Comparison of ENCODE assay signal across 1 fruit fly cellular context in the genomic region with DNA sequence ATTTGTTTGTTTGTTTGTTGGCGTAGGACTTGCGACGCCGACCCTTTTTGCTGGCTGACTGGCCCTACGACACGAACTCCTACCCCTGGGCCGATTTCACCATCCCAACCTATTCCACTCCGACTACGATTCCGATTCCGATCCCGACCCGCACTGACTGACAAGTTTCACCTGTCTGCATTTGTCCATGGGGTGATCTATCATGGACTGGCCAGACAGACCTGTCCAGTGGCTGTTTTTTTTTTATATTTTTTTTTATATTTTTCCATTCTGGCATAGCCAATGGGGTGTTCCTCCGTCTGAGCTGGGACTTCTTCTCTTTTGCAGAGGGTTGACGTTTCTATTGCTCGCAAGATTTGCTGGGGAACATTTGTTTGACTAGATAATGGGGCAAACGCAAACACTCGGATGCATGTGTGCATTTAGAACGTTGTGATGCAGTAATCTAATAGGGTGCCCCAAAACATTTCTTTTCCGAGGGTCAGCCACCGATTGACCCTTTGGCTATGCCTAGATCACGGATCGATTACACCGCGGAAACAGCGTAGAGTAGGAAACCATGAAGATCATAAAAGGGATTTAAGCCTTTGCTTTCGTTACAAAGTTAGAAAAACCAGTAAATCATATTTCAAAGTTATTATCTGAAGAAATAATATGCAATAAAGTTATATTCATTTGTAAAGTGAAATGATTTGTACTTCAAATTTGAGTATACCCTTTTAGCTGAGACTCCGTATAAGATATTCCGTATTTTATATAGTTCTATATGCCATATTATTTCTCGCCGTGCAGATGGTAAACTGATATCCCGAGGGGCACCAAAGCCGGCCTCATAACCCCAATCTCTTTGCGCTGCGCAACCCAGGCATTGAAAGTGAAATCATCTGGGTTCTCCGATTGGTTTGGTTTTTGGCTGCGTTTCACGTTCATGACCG.
TF ChIP-seq lines count a peak whose summit lies in the region.

No protein-coding gene starts in this region.

TF ChIP-seq in whole organism, embryonic, 481 proteins besides CTCF, POLR2A, EP300 and RAD21 (continued from another document and continues in another):
- TF ChIP-seq CG17385 (GFP tag; optimal IDR thresholded peaks at IDR 0.05; lab: Kevin White, UChicago): peak; percentile 45
- TF ChIP-seq CG7987 (GFP tag; optimal IDR thresholded peaks at IDR 0.05; lab: Kevin White, UChicago): no peak
- TF ChIP-seq Usf (GFP tag; optimal IDR thresholded peaks at IDR 0.05; lab: Kevin White, UChicago): peak; percentile 46
- TF ChIP-seq ato (GFP tag; IDR thresholded peaks at IDR 0.05; lab: Robert Waterston, UW; ENCODE audit: partially characterized antibody): no peak
- TF ChIP-seq oc (tag; optimal IDR thresholded peaks at IDR 0.05; lab: Kevin White, UChicago): peak; percentile 79
- TF ChIP-seq CG17361 (GFP tag; IDR thresholded peaks at IDR 0.05; lab: Robert Waterston, UW): peak; percentile 78
- TF ChIP-seq esg (GFP tag; conservative IDR thresholded peaks at IDR 0.05; lab: Robert Waterston, UW): no peak; the same call in 1 of the 2 replicates
- TF ChIP-seq CG34422 (GFP tag; IDR thresholded peaks at IDR 0.05; lab: Robert Waterston, UW): no peak
- peak; percentile 82 for TF ChIP-seq CG17829 (tag; optimal IDR thresholded peaks at IDR 0.05; lab: Kevin White, UChicago)
- TF ChIP-seq Hr39 (optimal IDR thresholded peaks at IDR 0.05; lab: Kevin White, UChicago): no peak
- no peak for TF ChIP-seq Lim3 (GFP tag; IDR thresholded peaks at IDR 0.05; lab: Robert Waterston, UW)
- no peak for TF ChIP-seq CG8478 (optimal IDR thresholded peaks at IDR 0.05; lab: Kevin White, UChicago)
- peak; percentile 17; the same call in 1 of the 3 replicates for TF ChIP-seq tgo (GFP tag; IDR thresholded peaks at IDR 0.05; lab: Robert Waterston, UW)
- TF ChIP-seq CG11247 (GFP tag; IDR thresholded peaks at IDR 0.05; lab: Robert Waterston, UW): no peak
- TF ChIP-seq ab (GFP tag; optimal IDR thresholded peaks at IDR 0.05; lab: Kevin White, UChicago): no peak
- TF ChIP-seq Xbp1 (GFP tag; optimal IDR thresholded peaks at IDR 0.05; lab: Kevin White, UChicago): peak; percentile 47
- TF ChIP-seq croc (GFP tag; conservative IDR thresholded peaks at IDR 0.05; lab: Robert Waterston, UW): peak; percentile 54; the same call in 1 of the 3 replicates
- no peak for TF ChIP-seq fu2 (GFP tag; optimal IDR thresholded peaks at IDR 0.05; lab: Kevin White, UChicago)
- TF ChIP-seq CG10462 (GFP tag; optimal IDR thresholded peaks at IDR 0.05; lab: Kevin White, UChicago): no peak
- TF ChIP-seq CG2199 (GFP tag; IDR thresholded peaks at IDR 0.05; lab: Robert Waterston, UW): 0 out of 3 replicates have a peak, but pooled peaks have one; percentile 8
- no peak for TF ChIP-seq toy (GFP tag; IDR thresholded peaks at IDR 0.05; lab: Robert Waterston, UW)
- no peak for TF ChIP-seq insv (GFP tag; optimal IDR thresholded peaks at IDR 0.05; lab: Kevin White, UChicago)
- peak; percentile 51 for TF ChIP-seq CG30403 (GFP tag; optimal IDR thresholded peaks at IDR 0.05; lab: Kevin White, UChicago)
- TF ChIP-seq CG18011 (GFP tag; optimal IDR thresholded peaks at IDR 0.05; lab: Kevin White, UChicago): no peak
- TF ChIP-seq emc (GFP tag; optimal IDR thresholded peaks at IDR 0.05; lab: Kevin White, UChicago): no peak
- TF ChIP-seq CG15011 (GFP tag; optimal IDR thresholded peaks at IDR 0.05; lab: Kevin White, UChicago): no peak
- no peak for TF ChIP-seq chm (GFP tag; IDR thresholded peaks at IDR 0.05; lab: Robert Waterston, UW)
- TF ChIP-seq CG4854 (GFP tag; optimal IDR thresholded peaks at IDR 0.05; lab: Kevin White, UChicago): no peak
- TF ChIP-seq jigr1 (GFP tag; IDR thresholded peaks at IDR 0.05; lab: Robert Waterston, UW): no peak
- peak; percentile 73 for TF ChIP-seq Spps (tag; optimal IDR thresholded peaks at IDR 0.05; lab: Kevin White, UChicago)
- no peak for TF ChIP-seq TFAM (GFP tag; optimal IDR thresholded peaks at IDR 0.05; lab: Kevin White, UChicago)
- no peak for TF ChIP-seq CG14050 (GFP tag; IDR thresholded peaks at IDR 0.05; lab: Robert Waterston, UW)
- peak; percentile 33 for TF ChIP-seq ewg (GFP tag; optimal IDR thresholded peaks at IDR 0.05; lab: Kevin White, UChicago)
- no peak for TF ChIP-seq gro (GFP tag; optimal IDR thresholded peaks at IDR 0.05; lab: Kevin White, UChicago)
- TF ChIP-seq CG2889 (GFP tag; IDR thresholded peaks at IDR 0.05; lab: Robert Waterston, UW): no peak
- no peak for TF ChIP-seq MTF-1 (GFP tag; optimal IDR thresholded peaks at IDR 0.05; lab: Kevin White, UChicago; ENCODE audit: borderline replicate concordance)
- peak; percentile 77 for TF ChIP-seq Ssrp (tag; optimal IDR thresholded peaks at IDR 0.05; lab: Kevin White, UChicago)
- no peak for TF ChIP-seq pho (GFP tag; optimal IDR thresholded peaks at IDR 0.05; lab: Kevin White, UChicago)
- peak; percentile 76 for TF ChIP-seq CG12391 (tag; optimal IDR thresholded peaks at IDR 0.05; lab: Kevin White, UChicago)
- no peak for TF ChIP-seq Antp (GFP tag; optimal IDR thresholded peaks at IDR 0.05; lab: Kevin White, UChicago)
- TF ChIP-seq Awh (GFP tag; IDR thresholded peaks at IDR 0.05; lab: Robert Waterston, UW): no peak
- TF ChIP-seq CG6654 (GFP tag; optimal IDR thresholded peaks at IDR 0.05; lab: Kevin White, UChicago): peak; percentile 17
- no peak for TF ChIP-seq CG7745 (tag; optimal IDR thresholded peaks at IDR 0.05; lab: Kevin White, UChicago)
- TF ChIP-seq CG4820 (GFP tag; optimal IDR thresholded peaks at IDR 0.05; lab: Kevin White, UChicago): peak; percentile 19
- no peak for TF ChIP-seq pnt (GFP tag; optimal IDR thresholded peaks at IDR 0.05; lab: Kevin White, UChicago)
- TF ChIP-seq CG10209 (GFP tag; optimal IDR thresholded peaks at IDR 0.05; lab: Kevin White, UChicago): peak; percentile 55
- peak; percentile 53 for TF ChIP-seq CG13775 (GFP tag; optimal IDR thresholded peaks at IDR 0.05; lab: Kevin White, UChicago)
- peak; percentile 14; the same call in 1 of the 2 replicates for TF ChIP-seq Ptx1 (GFP tag; IDR thresholded peaks at IDR 0.05; lab: Robert Waterston, UW)
- no peak for TF ChIP-seq Elba2 (GFP tag; optimal IDR thresholded peaks at IDR 0.05; lab: Kevin White, UChicago)
- peak; percentile 59 for TF ChIP-seq zen (tag; optimal IDR thresholded peaks at IDR 0.05; lab: Kevin White, UChicago)
- peak; percentile 83 for TF ChIP-seq CG15696 (tag; optimal IDR thresholded peaks at IDR 0.05; lab: Kevin White, UChicago)
- TF ChIP-seq ac (GFP tag; optimal IDR thresholded peaks at IDR 0.05; lab: Kevin White, UChicago): peak; percentile 55
- no peak for TF ChIP-seq pzg (GFP tag; optimal IDR thresholded peaks at IDR 0.05; lab: Kevin White, UChicago)
- no peak for TF ChIP-seq caup (GFP tag; optimal IDR thresholded peaks at IDR 0.05; lab: Kevin White, UChicago; ENCODE audit: severe bottlenecking)
- TF ChIP-seq CG2875 (GFP tag; optimal IDR thresholded peaks at IDR 0.05; lab: Kevin White, UChicago): peak; percentile 63
- TF ChIP-seq C15 (GFP tag; IDR thresholded peaks at IDR 0.05; lab: Robert Waterston, UW): no peak
- TF ChIP-seq CG13624 (GFP tag; optimal IDR thresholded peaks at IDR 0.05; lab: Kevin White, UChicago): no peak
- TF ChIP-seq Ets65A (GFP tag; lab: Kevin White, UChicago): peak; percentile 83
- TF ChIP-seq her (GFP tag; optimal IDR thresholded peaks at IDR 0.05; lab: Kevin White, UChicago): no peak
- TF ChIP-seq rib (GFP tag; IDR thresholded peaks at IDR 0.05; lab: Robert Waterston, UW): no peak
- TF ChIP-seq CG11456 (GFP tag; IDR thresholded peaks at IDR 0.05; lab: Robert Waterston, UW): no peak
- TF ChIP-seq Max (GFP tag; optimal IDR thresholded peaks at IDR 0.05; lab: Kevin White, UChicago): no peak
- TF ChIP-seq CG15073 (GFP tag; optimal IDR thresholded peaks at IDR 0.05; lab: Kevin White, UChicago): no peak
- no peak for TF ChIP-seq CG15479 (GFP tag; optimal IDR thresholded peaks at IDR 0.05; lab: Kevin White, UChicago)
- TF ChIP-seq CG9932 (GFP tag; IDR thresholded peaks at IDR 0.05; lab: Robert Waterston, UW): no peak
- peak; percentile 67 for TF ChIP-seq CG15601 (tag; optimal IDR thresholded peaks at IDR 0.05; lab: Kevin White, UChicago)
- no peak for TF ChIP-seq CG10366 (GFP tag; IDR thresholded peaks at IDR 0.05; lab: Robert Waterston, UW)
- no peak for TF ChIP-seq crc (GFP tag; optimal IDR thresholded peaks at IDR 0.05; lab: Kevin White, UChicago)
- TF ChIP-seq maf-S (GFP tag; optimal IDR thresholded peaks at IDR 0.05; lab: Kevin White, UChicago): no peak
- TF ChIP-seq cg (GFP tag; optimal IDR thresholded peaks at IDR 0.05; lab: Kevin White, UChicago): no peak
- TF ChIP-seq CG10959 (GFP tag; IDR thresholded peaks at IDR 0.05; lab: Robert Waterston, UW): no peak
- no peak for TF ChIP-seq CG14014 (GFP tag; IDR thresholded peaks at IDR 0.05; lab: Robert Waterston, UW)
- TF ChIP-seq H2.0 (GFP tag; IDR thresholded peaks at IDR 0.05; lab: Robert Waterston, UW): no peak
- no peak for TF ChIP-seq CG5180 (GFP tag; optimal IDR thresholded peaks at IDR 0.05; lab: Kevin White, UChicago)
- peak; percentile 80 for TF ChIP-seq CG33557 (GFP tag; optimal IDR thresholded peaks at IDR 0.05; lab: Kevin White, UChicago)
- peak; percentile 16 for TF ChIP-seq chn (GFP tag; optimal IDR thresholded peaks at IDR 0.05; lab: Kevin White, UChicago)
- no peak for TF ChIP-seq slp2 (GFP tag; optimal IDR thresholded peaks at IDR 0.05; lab: Kevin White, UChicago)
- no peak for TF ChIP-seq CG10543 (GFP tag; optimal IDR thresholded peaks at IDR 0.05; lab: Kevin White, UChicago)
- no peak for TF ChIP-seq chinmo (GFP tag; IDR thresholded peaks at IDR 0.05; lab: Robert Waterston, UW; ENCODE audit: partially characterized antibody)
- no peak for TF ChIP-seq ase (GFP tag; IDR thresholded peaks at IDR 0.05; lab: Robert Waterston, UW)
- no peak for TF ChIP-seq CG2120 (GFP tag; optimal IDR thresholded peaks at IDR 0.05; lab: Kevin White, UChicago)
- no peak for TF ChIP-seq cas (GFP tag; IDR thresholded peaks at IDR 0.05; lab: Robert Waterston, UW)
- TF ChIP-seq CG8281 (tag; optimal IDR thresholded peaks at IDR 0.05; lab: Kevin White, UChicago): no peak
- peak; percentile 31 for TF ChIP-seq CG12219 (GFP tag; optimal IDR thresholded peaks at IDR 0.05; lab: Kevin White, UChicago)
- TF ChIP-seq org-1 (GFP tag; optimal IDR thresholded peaks at IDR 0.05; lab: Kevin White, UChicago): peak; percentile 68
- no peak for TF ChIP-seq CG33213 (GFP tag; optimal IDR thresholded peaks at IDR 0.05; lab: Kevin White, UChicago)
- TF ChIP-seq Hmx (GFP tag; optimal IDR thresholded peaks at IDR 0.05; lab: Kevin White, UChicago): no peak
- no peak for TF ChIP-seq wor (GFP tag; IDR thresholded peaks at IDR 0.05; lab: Robert Waterston, UW)
- TF ChIP-seq CG10274 (GFP tag; optimal IDR thresholded peaks at IDR 0.05; lab: Kevin White, UChicago): no peak
- TF ChIP-seq kay (GFP tag; optimal IDR thresholded peaks at IDR 0.05; lab: Kevin White, UChicago): no peak
- TF ChIP-seq CG14667 (GFP tag; IDR thresholded peaks at IDR 0.05; lab: Robert Waterston, UW): no peak
- TF ChIP-seq pb (GFP tag; optimal IDR thresholded peaks at IDR 0.05; lab: Kevin White, UChicago): no peak
- TF ChIP-seq CG5953 (GFP tag; IDR thresholded peaks at IDR 0.05; lab: Robert Waterston, UW): no peak
- no peak for TF ChIP-seq Mrtf (GFP tag; IDR thresholded peaks at IDR 0.05; lab: Robert Waterston, UW)
- TF ChIP-seq trem (tag; optimal IDR thresholded peaks at IDR 0.05; lab: Kevin White, UChicago): peak; percentile 71
- no peak for TF ChIP-seq nom (GFP tag; optimal IDR thresholded peaks at IDR 0.05; lab: Kevin White, UChicago)
- no peak for TF ChIP-seq ham (GFP tag; IDR thresholded peaks at IDR 0.05; lab: Robert Waterston, UW)
- peak; percentile 56 for TF ChIP-seq CG13424 (tag; optimal IDR thresholded peaks at IDR 0.05; lab: Kevin White, UChicago)
- no peak for TF ChIP-seq CG6683 (GFP tag; optimal IDR thresholded peaks at IDR 0.05; lab: Kevin White, UChicago)
- TF ChIP-seq grau (tag; optimal IDR thresholded peaks at IDR 0.05; lab: Kevin White, UChicago): peak; percentile 62
- TF ChIP-seq Sry-δ (GFP tag; optimal IDR thresholded peaks at IDR 0.05; lab: Kevin White, UChicago): no peak
- TF ChIP-seq dati (GFP tag; IDR thresholded peaks at IDR 0.05; lab: Robert Waterston, UW): no peak
- TF ChIP-seq CG12744 (GFP tag; optimal IDR thresholded peaks at IDR 0.05; lab: Kevin White, UChicago): no peak
- peak; percentile 87 for TF ChIP-seq CG10979 (tag; optimal IDR thresholded peaks at IDR 0.05; lab: Kevin White, UChicago)
- TF ChIP-seq CG9215 (GFP tag; IDR thresholded peaks at IDR 0.05; lab: Robert Waterston, UW): no peak
- peak; percentile 31; the same call in 1 of the 2 replicates for TF ChIP-seq ssp (GFP tag; IDR thresholded peaks at IDR 0.05; lab: Robert Waterston, UW)
- TF ChIP-seq ind (GFP tag; optimal IDR thresholded peaks at IDR 0.05; lab: Kevin White, UChicago): no peak
- no peak for TF ChIP-seq CG32532 (GFP tag; IDR thresholded peaks at IDR 0.05; lab: Robert Waterston, UW)
- no peak for TF ChIP-seq prd (optimal IDR thresholded peaks at IDR 0.05; lab: Kevin White, UChicago)
- peak; percentile 58; the same call in 2 of the 3 replicates for TF ChIP-seq prd (GFP tag; IDR thresholded peaks at IDR 0.05; lab: Robert Waterston, UW)
- no peak for TF ChIP-seq NFAT (GFP tag; IDR thresholded peaks at IDR 0.05; lab: Robert Waterston, UW)
- TF ChIP-seq ATbp (GFP tag; optimal IDR thresholded peaks at IDR 0.05; lab: Kevin White, UChicago): peak; percentile 44
- peak; percentile 29 for TF ChIP-seq CG1233 (GFP tag; optimal IDR thresholded peaks at IDR 0.05; lab: Kevin White, UChicago)
- TF ChIP-seq Hr3 (GFP tag; optimal IDR thresholded peaks at IDR 0.05; lab: Kevin White, UChicago): peak; percentile 68
- TF ChIP-seq onecut (GFP tag; IDR thresholded peaks at IDR 0.05; lab: Robert Waterston, UW): no peak; the same call in 1 of the 2 replicates
- TF ChIP-seq HmgZ (tag; optimal IDR thresholded peaks at IDR 0.05; lab: Kevin White, UChicago): no peak
- no peak for TF ChIP-seq CG14860 (GFP tag; IDR thresholded peaks at IDR 0.05; lab: Robert Waterston, UW; ENCODE audit: partially characterized antibody)
- no peak for TF ChIP-seq CG34224 (GFP tag; IDR thresholded peaks at IDR 0.05; lab: Robert Waterston, UW; ENCODE audit: partially characterized antibody)
- TF ChIP-seq CG34376 (GFP tag; optimal IDR thresholded peaks at IDR 0.05; lab: Kevin White, UChicago): no peak
- TF ChIP-seq CG3838 (GFP tag; optimal IDR thresholded peaks at IDR 0.05; lab: Kevin White, UChicago): no peak
- TF ChIP-seq CG7786 (GFP tag; optimal IDR thresholded peaks at IDR 0.05; lab: Kevin White, UChicago): no peak
- TF ChIP-seq cato (GFP tag; optimal IDR thresholded peaks at IDR 0.05; lab: Kevin White, UChicago; ENCODE audit: borderline replicate concordance): peak; percentile 37
- TF ChIP-seq Opbp (GFP tag; IDR thresholded peaks at IDR 0.05; lab: Robert Waterston, UW; ENCODE audit: partially characterized antibody): no peak
- TF ChIP-seq CG7556 (GFP tag; optimal IDR thresholded peaks at IDR 0.05; lab: Kevin White, UChicago): peak; percentile 50
